Worm (Caenorhabditis elegans) whole organism, L2 larva: Measurements from ENCODE around the gene F34H10.5.

Experiments used
- ZK546.5 ChIP-seq: sonication (generic microtip); optimal IDR thresholded peaks from 2 replicates; lab custom pipeline; 2017; ENCODE audit warnings: missing biosample characterization, missing genetic modification characterization
- aly-2 ChIP-seq: fragments of 150-350 bp; optimal IDR thresholded peaks from 2 replicates; lab custom pipeline; 2014; ENCODE audit warnings: missing biosample characterization, missing genetic modification characterization
- blmp-1 ChIP-seq: sonication (generic microtip); optimal IDR thresholded peaks from 2 replicates; lab custom pipeline; 2017; ENCODE audit warnings: missing genetic modification characterization, mild to moderate bottlenecking, missing compliant biosample characterization, antibody characterized with exemption, moderate library complexity; ENCODE audit not compliant: insufficient read depth
- ceh-16 ChIP-seq: fragments of 150-350 bp; optimal IDR thresholded peaks from 2 replicates; lab custom pipeline; 2014; ENCODE audit warnings: missing biosample characterization, missing genetic modification characterization
- elt-3 ChIP-seq: sonication (generic microtip); optimal IDR thresholded peaks from 2 replicates; lab custom pipeline; 2017; ENCODE audit warnings: missing biosample characterization, missing genetic modification characterization
- lin-13 ChIP-seq: fragments of 150-350 bp; optimal IDR thresholded peaks from 2 replicates; lab custom pipeline; 2014; ENCODE audit warnings: missing biosample characterization, missing genetic modification reagents, missing genetic modification characterization
- nhr-11 ChIP-seq: fragments of 150-350 bp; optimal IDR thresholded peaks from 2 replicates; lab custom pipeline; 2014; ENCODE audit warnings: missing biosample characterization, missing genetic modification characterization
- nhr-25 ChIP-seq: fragments of 150-350 bp; sonication (generic microtip); optimal IDR thresholded peaks from 3 replicates; lab custom pipeline; 2014; ENCODE audit warnings: missing biosample characterization, missing genetic modification characterization
- nhr-6 ChIP-seq: fragments of 150-350 bp; optimal IDR thresholded peaks from 2 replicates; lab custom pipeline; 2014; ENCODE audit warnings: missing biosample characterization, missing genetic modification characterization
- nhr-77 ChIP-seq: fragments of 150-350 bp; optimal IDR thresholded peaks from 2 replicates; lab custom pipeline; 2014; ENCODE audit warnings: missing biosample characterization, missing genetic modification characterization
- unc-39 ChIP-seq: fragments of 150-350 bp; optimal IDR thresholded peaks from 2 replicates; lab custom pipeline; 2014; ENCODE audit warnings: missing biosample characterization, missing genetic modification characterization
- unc-55 ChIP-seq: fragments of 150-350 bp; sonication (generic microtip); optimal IDR thresholded peaks from 3 replicates; lab custom pipeline; 2014; ENCODE audit warnings: missing biosample characterization, missing genetic modification reagents, missing genetic modification characterization
- unc-62 ChIP-seq: fragments of 150-350 bp; optimal IDR thresholded peaks from 2 replicates; lab custom pipeline; 2014; ENCODE audit warnings: missing biosample characterization, missing genetic modification reagents, missing genetic modification characterization
- ztf-4 ChIP-seq: fragments of 150-350 bp; optimal IDR thresholded peaks from 2 replicates; lab custom pipeline; 2014; ENCODE audit warnings: missing biosample characterization, missing genetic modification characterization

ce11 chrX:9676009-9676408 lies 40.5 kb downstream of the F34H10.5 start:
- TF ChIP-seq ZK546.5, result no peak
- no peak for TF ChIP-seq unc-55 (GFP tag; lab: Kevin White, UChicago)
- TF ChIP-seq nhr-11 (tag; lab: Kevin White, UChicago), result no peak
- TF ChIP-seq unc-62 (GFP tag; lab: Kevin White, UChicago), result no peak
- no peak for TF ChIP-seq aly-2 (tag; lab: Kevin White, UChicago)
- TF ChIP-seq blmp-1 (tag; lab: Kevin White, UChicago), result no peak
- TF ChIP-seq nhr-6 (tag; lab: Kevin White, UChicago), result no peak
- TF ChIP-seq nhr-77, result no peak
- TF ChIP-seq ceh-16 (tag; lab: Kevin White, UChicago), result no peak
- no peak for TF ChIP-seq elt-3
- no peak for TF ChIP-seq unc-39 (tag; lab: Kevin White, UChicago)
- TF ChIP-seq lin-13 (GFP tag; lab: Kevin White, UChicago), result no peak
- TF ChIP-seq nhr-25 (tag; lab: Kevin White, UChicago), result no peak
- TF ChIP-seq ztf-4 (tag; lab: Kevin White, UChicago), result no peak
